Worm (Caenorhabditis elegans): ENCODE results near the gene lys-3.
A peak's percentile ranks its signal among the peaks of the same experiment; 100 is the strongest.

DNA sequence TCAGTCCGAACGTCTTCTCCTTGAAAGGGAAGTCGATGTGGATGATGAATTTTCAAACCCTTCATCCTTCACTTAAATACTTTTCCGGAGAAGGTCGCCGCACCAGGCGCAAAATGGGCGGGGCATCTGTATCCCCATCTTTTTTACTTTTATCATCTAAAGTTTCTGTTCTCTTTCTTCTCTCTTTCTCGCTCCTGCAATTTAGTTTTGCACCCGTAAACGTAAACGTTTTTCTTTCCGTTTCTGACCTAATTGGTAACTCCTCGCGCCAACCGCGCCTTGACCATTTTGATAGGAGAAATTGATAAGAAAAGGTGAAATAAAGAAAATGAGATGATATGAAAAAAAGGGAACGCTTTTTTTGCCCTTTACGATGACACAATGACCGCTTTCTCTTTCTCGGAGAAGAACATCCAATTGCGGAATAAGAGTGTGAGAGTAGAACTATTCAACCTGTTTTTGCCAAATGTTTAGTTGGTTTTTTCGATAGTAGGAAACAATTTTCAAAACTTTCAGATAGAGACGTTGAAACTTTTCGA lies 9.5 kb upstream of the lys-3 start, which contains the start of gene col-149:
- no peak for TF ChIP-seq nhr-237 (tag; optimal IDR thresholded peaks at IDR 0.05)
- TF ChIP-seq lin-13 (GFP tag; optimal IDR thresholded peaks at IDR 0.05): no peak
- no peak for TF ChIP-seq egl-27 (tag; optimal IDR thresholded peaks at IDR 0.05)
- TF ChIP-seq fos-1 (tag; optimal IDR thresholded peaks at IDR 0.05): no peak
- TF ChIP-seq pha-4 (GFP tag; IDR thresholded peaks at IDR 0.05): no peak
- no peak for TF ChIP-seq pha-4 (tag; optimal IDR thresholded peaks at IDR 0.05)
- TF ChIP-seq dmd-6 (GFP tag; IDR thresholded peaks at IDR 0.05): no peak; the same call in 1 of the 2 replicates
- no peak for TF ChIP-seq dve-1 (tag; optimal IDR thresholded peaks at IDR 0.05; ENCODE audit: insufficient read depth)
- TF ChIP-seq nhr-41 (GFP tag; IDR thresholded peaks at IDR 0.05): no peak
- TF ChIP-seq duxl-1 (tag; optimal IDR thresholded peaks at IDR 0.05; ENCODE audit: poor library complexity): no peak
- TF ChIP-seq mxl-3 (GFP tag; optimal IDR thresholded peaks at IDR 0.05): peak; percentile 59
- TF ChIP-seq unc-39 (tag; optimal IDR thresholded peaks at IDR 0.05): no peak
- TF ChIP-seq Y75B8A.6 (GFP tag; IDR thresholded peaks at IDR 0.05): no peak
- TF ChIP-seq ztf-11 (tag; optimal IDR thresholded peaks at IDR 0.05): no peak
- no peak for TF ChIP-seq ama-1 (optimal IDR thresholded peaks at IDR 0.05)

Data from whole organism, L4 larva.